Worm (Caenorhabditis elegans) whole organism, L4 larva: ENCODE results near the gene msd-2.

Source experiments
- F44E2.7 ChIP-seq: fragments of 200-800 bp; sonication (Bioruptor generic); IDR thresholded peaks from 2 replicates; pipeline ENCODE4 v2.1.2; 2022; ENCODE audit warnings: missing genetic modification characterization, missing compliant biosample characterization
- F49E8.2 ChIP-seq: sonication (generic microtip); optimal IDR thresholded peaks from 2 replicates; lab custom pipeline; 2016; ENCODE audit warnings: missing compliant biosample characterization, mild to moderate bottlenecking, missing genetic modification characterization, borderline replicate concordance
- Y5F2A.4 ChIP-seq: fragments of 200-800 bp; sonication (Bioruptor generic); optimal IDR thresholded peaks from 2 replicates; lab custom pipeline; 2018; ENCODE audit warnings: mild to moderate bottlenecking, missing genetic modification characterization, missing compliant biosample characterization
- Y75B8A.6 ChIP-seq: fragments of 200-800 bp; sonication (Bioruptor generic); IDR thresholded peaks from 2 replicates; pipeline ENCODE4 v1.3.6; 2022; ENCODE audit warnings: missing genetic modification reagents, missing genetic modification characterization, missing compliant biosample characterization
- aha-1 ChIP-seq: fragments of 150-350 bp; peaks from one replicate; lab custom pipeline; 2014; ENCODE audit warnings: missing biosample characterization, missing genetic modification characterization
- ces-1 ChIP-seq: fragments of 150-350 bp; sonication (generic microtip); optimal IDR thresholded peaks from 4 replicates; lab custom pipeline; 2014; ENCODE audit warnings: missing biosample characterization, missing genetic modification reagents, missing genetic modification characterization
- ctbp-1 ChIP-seq: fragments of 200-800 bp; sonication (Bioruptor generic); IDR thresholded peaks from 2 replicates; pipeline ENCODE4 v1.3.6; 2022; ENCODE audit warnings: missing genetic modification reagents, missing genetic modification characterization, missing compliant biosample characterization
- daf-16 ChIP-seq, 3 experiments: sonication (generic microtip); optimal IDR thresholded peaks; 2 replicates each; lab custom pipeline; 2016 to 2017; ENCODE audit warnings: missing genetic modification characterization in 3 of 3, missing genetic modification reagents in 3 of 3, mild to moderate bottlenecking in 2 of 3, missing compliant biosample characterization in 2 of 3, missing biosample characterization in 1 of 3, moderate library complexity in 1 of 3
- dmd-9 ChIP-seq: fragments of 200-800 bp; sonication (Bioruptor generic); IDR thresholded peaks from 2 replicates; pipeline ENCODE4 v1.3.6; 2022; ENCODE audit warnings: missing genetic modification reagents, missing genetic modification characterization, missing compliant biosample characterization
- dpl-1 ChIP-seq: fragments of 150-350 bp; optimal IDR thresholded peaks from 2 replicates; lab custom pipeline; 2014; ENCODE audit warnings: missing biosample characterization, missing genetic modification reagents, missing genetic modification characterization
- duxl-1 ChIP-seq: sonication (generic microtip); optimal IDR thresholded peaks from 2 replicates; lab custom pipeline; 2016; ENCODE audit warnings: mild to moderate bottlenecking, missing genetic modification characterization, moderate library complexity, missing compliant biosample characterization; ENCODE audit not compliant: poor library complexity
- egl-27 ChIP-seq: sonication (generic microtip); optimal IDR thresholded peaks from 3 replicates; lab custom pipeline; 2017; ENCODE audit warnings: missing biosample characterization, missing genetic modification reagents, missing genetic modification characterization
- fkh-10 ChIP-seq: fragments of 150-350 bp; optimal IDR thresholded peaks from 2 replicates; lab custom pipeline; 2014; ENCODE audit warnings: missing biosample characterization, missing genetic modification reagents, missing genetic modification characterization
- hif-1 ChIP-seq, 2 experiments: sonication (generic microtip); optimal IDR thresholded peaks; 2 replicates each; lab custom pipeline; 2016 to 2017; ENCODE audit warnings: missing compliant biosample characterization in 2 of 2, missing genetic modification characterization in 2 of 2, missing genetic modification reagents in 2 of 2, missing genotype in 2 of 2, mild to moderate bottlenecking in 1 of 2
- hlh-11 ChIP-seq: fragments of 200-800 bp; sonication (Bioruptor generic); optimal IDR thresholded peaks from 2 replicates; lab custom pipeline; 2018; ENCODE audit warnings: mild to moderate bottlenecking, missing genetic modification characterization, missing compliant biosample characterization
- hlh-30 ChIP-seq: sonication (generic microtip); optimal IDR thresholded peaks from 2 replicates; lab custom pipeline; 2017; ENCODE audit warnings: antibody characterized with exemption, mild to moderate bottlenecking, missing genetic modification characterization, missing compliant biosample characterization; ENCODE audit not compliant: insufficient read depth
- lin-38 ChIP-seq: fragments of 200-800 bp; sonication (Bioruptor generic); IDR thresholded peaks from 2 replicates; pipeline ENCODE4 v1.3.6; 2022; ENCODE audit warnings: missing genetic modification reagents, missing genetic modification characterization, missing compliant biosample characterization
- lin-39 ChIP-seq: fragments of 150-350 bp; optimal IDR thresholded peaks from 2 replicates; lab custom pipeline; 2014; ENCODE audit warnings: missing biosample characterization, missing genetic modification reagents, missing genetic modification characterization
- lsy-2 ChIP-seq, 2 experiments: fragments of 150-350 bp in 1 of 2; sonication (generic microtip) in 1 of 2; optimal IDR thresholded peaks; 2 replicates each; lab custom pipeline; 2014 to 2017; ENCODE audit warnings: missing biosample characterization in 2 of 2, missing genetic modification characterization in 2 of 2
- nhr-10 ChIP-seq: fragments of 150-350 bp; optimal IDR thresholded peaks from 2 replicates; lab custom pipeline; 2014; ENCODE audit warnings: missing biosample characterization, missing genetic modification characterization
- nhr-41 ChIP-seq: fragments of 200-800 bp; sonication (Bioruptor generic); IDR thresholded peaks from 2 replicates; pipeline ENCODE4 v1.3.6; 2022; ENCODE audit warnings: missing genetic modification reagents, missing genetic modification characterization, missing compliant biosample characterization
- nhr-42 ChIP-seq: fragments of 200-800 bp; sonication (Bioruptor generic); IDR thresholded peaks from 2 replicates; pipeline ENCODE4 v1.3.6; 2022; ENCODE audit warnings: missing genetic modification characterization, missing compliant biosample characterization
- nhr-6 ChIP-seq: fragments of 150-350 bp; optimal IDR thresholded peaks from 2 replicates; lab custom pipeline; 2014; ENCODE audit warnings: missing biosample characterization, missing genetic modification characterization
- pha-4 ChIP-seq, 2 experiments: fragments of 150-350 bp in 1 of 2; fragments of 200-800 bp in 1 of 2; sonication (Bioruptor generic) in 1 of 2; IDR thresholded peaks in 1 of 2; optimal IDR thresholded peaks in 1 of 2; 2 replicates each; pipeline versions ENCODE4 v1.3.6 to Lab custom; 2014 to 2022; ENCODE audit warnings: missing genetic modification characterization in 2 of 2, missing genetic modification reagents in 2 of 2, missing biosample characterization in 1 of 2, missing compliant biosample characterization in 1 of 2
- pqm-1 ChIP-seq: sonication (generic microtip); optimal IDR thresholded peaks from 2 replicates; lab custom pipeline; 2017; ENCODE audit warnings: missing biosample characterization, missing genetic modification characterization
- rbr-2 ChIP-seq: sonication (generic microtip); optimal IDR thresholded peaks from 2 replicates; lab custom pipeline; 2016; ENCODE audit warnings: missing genotype, missing genetic modification characterization, missing compliant biosample characterization
- saeg-2 ChIP-seq: fragments of 200-800 bp; sonication (Bioruptor generic); IDR thresholded peaks from 2 replicates; pipeline ENCODE4 v1.3.6; 2022; ENCODE audit warnings: missing genetic modification reagents, missing genetic modification characterization, missing compliant biosample characterization
- set-16 ChIP-seq: fragments of 200-800 bp; sonication (Bioruptor generic); IDR thresholded peaks from 2 replicates; pipeline ENCODE4 v1.3.6; 2022; ENCODE audit warnings: missing genetic modification reagents, missing genetic modification characterization, missing compliant biosample characterization
- unc-62 ChIP-seq, 3 experiments: fragments of 150-350 bp in 1 of 3; sonication (generic microtip); optimal IDR thresholded peaks in 2 of 3; peaks in 1 of 3; 1 replicate in 1 of 3; 2 replicates in 2 of 3; lab custom pipeline; 2014 to 2017; ENCODE audit warnings: missing biosample characterization in 3 of 3, missing genetic modification characterization in 3 of 3, missing genetic modification reagents in 3 of 3, missing genotype in 1 of 3
- zfp-3 ChIP-seq: fragments of 200-800 bp; sonication (Bioruptor generic); conservative IDR thresholded peaks from 2 replicates; pipeline ENCODE4 v1.3.6; 2022; ENCODE audit warnings: missing genetic modification reagents, missing genetic modification characterization, missing compliant biosample characterization

Gene msd-2

DNA sequence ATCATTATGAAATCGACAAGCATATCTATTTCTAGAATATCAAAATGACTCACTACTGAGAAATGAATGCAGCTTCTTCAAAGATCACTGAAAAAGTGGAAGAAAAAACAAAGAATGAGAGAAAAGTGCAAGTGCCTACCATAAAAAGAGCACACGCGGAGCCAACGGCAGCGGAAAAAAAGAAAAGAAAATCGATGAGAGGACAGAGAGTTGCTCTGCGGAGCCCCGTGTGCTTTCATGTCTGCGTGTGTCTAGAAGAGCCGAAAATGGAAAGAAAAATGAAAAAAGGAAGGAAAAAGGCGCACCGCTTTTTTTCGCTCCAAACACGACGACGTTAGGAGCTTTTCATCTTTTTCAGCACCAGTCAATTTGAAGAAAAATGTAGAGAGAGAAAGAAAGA, 33.8 kb downstream of the msd-2 start, which contains the start of gene ipla-7 (continued):
- TF ChIP-seq Y5F2A.4 (GFP tag; lab: Kevin White, UChicago): no peak
- no peak for TF ChIP-seq Y75B8A.6
- 0 out of 2 replicates have a peak, but pooled peaks have one; percentile 32 for TF ChIP-seq saeg-2 (GFP tag; lab: Robert Waterston, UW)
- peak; percentile 38 for TF ChIP-seq rbr-2 (tag; lab: Kevin White, UChicago)
- peak; percentile 16 for TF ChIP-seq hlh-11
- peak; percentile 34 for TF ChIP-seq aha-1 (tag; lab: Kevin White, UChicago)
- TF ChIP-seq daf-16 (GFP tag; optimal IDR thresholded peaks at IDR 0.05; lab: Kevin White, UChicago): no peak
- peak; percentile 22 for TF ChIP-seq daf-16 (tag; optimal IDR thresholded peaks at IDR 0.05; lab: Kevin White, UChicago)
- TF ChIP-seq duxl-1 (tag; lab: Kevin White, UChicago): no peak
- no peak for TF ChIP-seq zfp-3 (GFP tag; lab: Robert Waterston, UW)
- TF ChIP-seq dpl-1 (GFP tag; lab: Kevin White, UChicago): no peak
- peak; percentile 67 for TF ChIP-seq hlh-30 (tag; lab: Kevin White, UChicago)
- no peak for TF ChIP-seq nhr-6 (tag; lab: Kevin White, UChicago)
- 0 out of 2 replicates have a peak, but pooled peaks have one; percentile 31 for TF ChIP-seq ctbp-1 (GFP tag; lab: Robert Waterston, UW)
- no peak for TF ChIP-seq hif-1 (tag; optimal IDR thresholded peaks at IDR 0.05; lab: Kevin White, UChicago)

- TF ChIP-seq lsy-2 (tag; optimal IDR thresholded peaks at IDR 0.05; lab: Kevin White, UChicago): no peak
- TF ChIP-seq pqm-1 (tag; lab: Kevin White, UChicago): no peak
- TF ChIP-seq F44E2.7 (GFP tag; lab: Robert Waterston, UW): no peak
- peak in 1 of 2 experiments; percentile 89 for TF ChIP-seq unc-62 (GFP tag; optimal IDR thresholded peaks at IDR 0.05 in 1 of 2; lab: Kevin White, UChicago)
- TF ChIP-seq unc-62 (tag; optimal IDR thresholded peaks at IDR 0.05; lab: Kevin White, UChicago): no peak
- TF ChIP-seq dmd-9 (GFP tag; lab: Robert Waterston, UW): no peak
- no peak for TF ChIP-seq nhr-41 (GFP tag; lab: Robert Waterston, UW)
Observed at ce11 chrIV:10063941-10064340, 35.1 kb downstream of the msd-2 start.

DNA sequence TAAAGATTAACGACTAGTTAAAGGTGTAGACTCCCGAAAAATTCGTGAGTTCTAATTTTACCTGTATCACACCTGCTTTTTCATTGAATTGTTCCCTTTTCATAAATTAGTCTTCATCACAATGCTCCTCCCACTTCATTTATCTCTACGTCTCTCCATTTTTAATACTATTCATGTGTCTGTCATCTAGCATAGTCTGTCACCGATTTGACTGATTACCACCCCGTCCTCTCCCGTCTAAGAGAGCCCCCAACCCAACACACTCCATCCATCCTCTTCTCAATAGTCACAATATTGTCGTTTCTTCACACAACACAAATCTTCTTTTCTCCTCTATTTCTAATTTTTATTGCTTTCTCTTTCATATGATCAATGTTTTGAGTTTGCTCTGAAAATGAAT, 36.3 kb downstream of the msd-2 start:
- TF ChIP-seq F49E8.2: no peak
- TF ChIP-seq unc-62 (GFP tag; optimal IDR thresholded peaks at IDR 0.05 in 1 of 2; lab: Kevin White, UChicago): peak in 1 of 2 experiments; percentile 80
- TF ChIP-seq unc-62 (tag; optimal IDR thresholded peaks at IDR 0.05; lab: Kevin White, UChicago): no peak
- TF ChIP-seq, all 104 proteins: peak for 1

DNA sequence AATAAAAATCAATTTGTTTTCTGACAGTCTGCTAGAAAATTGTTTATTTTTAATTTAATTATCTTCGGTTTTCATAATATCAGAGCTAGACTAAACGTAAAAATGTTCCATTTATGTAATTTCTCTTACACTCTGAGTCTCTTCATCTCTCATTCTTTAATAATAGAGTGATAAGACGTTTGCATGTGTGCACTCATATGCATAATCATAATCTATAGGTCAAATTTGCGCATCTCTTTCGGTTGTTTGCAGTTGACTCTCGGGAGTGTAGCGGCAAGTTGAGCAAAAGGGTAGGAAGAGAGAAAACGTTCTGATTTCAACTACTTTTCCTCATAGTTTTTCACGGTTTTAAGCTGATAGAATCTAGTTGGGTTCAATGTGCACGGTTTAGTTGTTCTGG, 37.6 kb downstream of the msd-2 start:
- peak; percentile 1 for TF ChIP-seq pqm-1 (tag; lab: Kevin White, UChicago)
- peak; percentile 59 for TF ChIP-seq nhr-6 (tag; lab: Kevin White, UChicago)
- no peak for TF ChIP-seq nhr-10 (tag; lab: Kevin White, UChicago)
- TF ChIP-seq pha-4 (GFP tag; IDR thresholded peaks at IDR 0.05; lab: Robert Waterston, UW): no peak
- no peak for TF ChIP-seq pha-4 (tag; optimal IDR thresholded peaks at IDR 0.05; lab: Kevin White, UChicago)

- TF ChIP-seq nhr-41 (GFP tag; lab: Robert Waterston, UW) (no peak), egl-27 (tag; lab: Kevin White, UChicago) (no peak), set-16 (no peak), lin-38 (GFP tag; lab: Robert Waterston, UW) (no peak), rbr-2 (tag; lab: Kevin White, UChicago) (no peak), nhr-42 (GFP tag; lab: Robert Waterston, UW) (no peak), ces-1 (GFP tag; lab: Kevin White, UChicago) (peak; percentile 3), zfp-3 (GFP tag; lab: Robert Waterston, UW) (no peak), fkh-10 (peak; percentile 81), lin-39 (no peak), unc-62 (GFP tag; optimal IDR thresholded peaks at IDR 0.05 in 1 of 2; lab: Kevin White, UChicago) (peak in 1 of 2 experiments; percentile 21), unc-62 (tag; optimal IDR thresholded peaks at IDR 0.05; lab: Kevin White, UChicago) (no peak)
Observed at ce11 chrIV:10067541-10067940, 38.7 kb downstream of the msd-2 start, which contains the start of gene cwn-2. cwn-2 (plus strand) TSS chrIV:10067816.
